Fruit fly (Drosophila melanogaster) whole organism, embryonic: Measurements from ENCODE around the gene Rab6.

Experiments used
- Awh ChIP-seq: fragments of 200-800 bp; sonication (Bioruptor generic); IDR thresholded peaks from 2 replicates; pipeline ENCODE4, ENCODE4 v1.3.6; 2022; ENCODE audit warnings: missing biosample characterization, missing genetic modification characterization
- C15 ChIP-seq: fragments of 200-800 bp; sonication (Bioruptor generic); IDR thresholded peaks from 3 replicates; pipeline ENCODE4 v1.3.6; 2022; ENCODE audit warnings: missing biosample characterization, missing genetic modification characterization
- CG1024 ChIP-seq: fragments of 200-800 bp; sonication (Bioruptor generic); IDR thresholded peaks from 2 replicates; pipeline ENCODE4 v1.3.6; 2022; ENCODE audit warnings: missing biosample characterization, missing genetic modification characterization
- CG10565 ChIP-seq: fragments of 200-800 bp; sonication (Bioruptor generic); optimal IDR thresholded peaks from 3 replicates; lab custom pipeline; 2016; ENCODE audit warnings: missing biosample characterization, mild to moderate bottlenecking, missing genetic modification characterization
- CG11247 ChIP-seq: fragments of 200-800 bp; sonication (Bioruptor generic); IDR thresholded peaks from 2 replicates; pipeline ENCODE4 v1.3.6; 2022; ENCODE audit warnings: missing biosample characterization, missing genetic modification characterization
- CG11695 ChIP-seq: fragments of 200-800 bp; sonication (Bioruptor generic); IDR thresholded peaks from 3 replicates; pipeline ENCODE4 v1.3.6; 2022; ENCODE audit warnings: missing biosample characterization, missing genetic modification characterization
- CG12155 ChIP-seq: fragments of 200-800 bp; sonication (Bioruptor generic); optimal IDR thresholded peaks from 3 replicates; lab custom pipeline; 2016; ENCODE audit warnings: missing biosample characterization, missing genetic modification characterization
- CG13287 ChIP-seq: fragments of 200-800 bp; sonication (Bioruptor generic); IDR thresholded peaks from 2 replicates; pipeline ENCODE4 v1.3.6; 2022; ENCODE audit warnings: missing biosample characterization, missing genetic modification characterization; ENCODE audit not compliant: partially characterized antibody
- CG13296 ChIP-seq: fragments of 200-800 bp; sonication (Bioruptor generic); optimal IDR thresholded peaks from 3 replicates; lab custom pipeline; 2018; ENCODE audit warnings: missing biosample characterization, mild to moderate bottlenecking, missing genetic modification characterization
- CG13894 ChIP-seq: fragments of 200-800 bp; sonication (Bioruptor generic); optimal IDR thresholded peaks from 3 replicates; lab custom pipeline; 2018; ENCODE audit warnings: missing biosample characterization, mild to moderate bottlenecking, missing genetic modification characterization, moderate library complexity
- CG15269 ChIP-seq: fragments of 200-800 bp; sonication (Bioruptor generic); optimal IDR thresholded peaks from 2 replicates; lab custom pipeline; 2018; ENCODE audit warnings: missing biosample characterization, mild to moderate bottlenecking, missing genetic modification characterization, moderate library complexity
- CG1529 ChIP-seq: fragments of 200-800 bp; sonication (Bioruptor generic); optimal IDR thresholded peaks from 3 replicates; lab custom pipeline; 2018; ENCODE audit warnings: missing biosample characterization, missing genetic modification characterization
- CG17361 ChIP-seq: fragments of 200-800 bp; sonication (Bioruptor generic); IDR thresholded peaks from 3 replicates; pipeline ENCODE4 v1.3.6; 2022; ENCODE audit warnings: missing biosample characterization, missing genetic modification characterization
- CG17912 ChIP-seq: fragments of 200-800 bp; sonication (Bioruptor generic); optimal IDR thresholded peaks from 2 replicates; lab custom pipeline; 2018; ENCODE audit warnings: missing biosample characterization, mild to moderate bottlenecking, missing genetic modification characterization
- CG1832 ChIP-seq: fragments of 200-800 bp; sonication (Bioruptor generic); optimal IDR thresholded peaks from 2 replicates; lab custom pipeline; 2017; ENCODE audit warnings: missing biosample characterization, mild to moderate bottlenecking, missing genetic modification characterization, inconsistent platforms
- CG31441 ChIP-seq: fragments of 200-800 bp; sonication (Bioruptor generic); IDR thresholded peaks from 2 replicates; pipeline ENCODE4 v1.3.6; 2022; ENCODE audit warnings: missing biosample characterization, missing genetic modification characterization
- CG42726 ChIP-seq: fragments of 200-800 bp; sonication (Bioruptor generic); IDR thresholded peaks from 2 replicates; pipeline ENCODE4 v1.3.6; 2022; ENCODE audit warnings: missing biosample characterization, missing genetic modification characterization; ENCODE audit not compliant: partially characterized antibody
- CG4404 ChIP-seq: fragments of 200-800 bp; sonication (Bioruptor generic); IDR thresholded peaks from 2 replicates; pipeline ENCODE4 v1.3.6; 2022; ENCODE audit warnings: missing biosample characterization, missing genetic modification characterization
- CG4820 ChIP-seq: fragments of 200-800 bp; sonication (Bioruptor generic); optimal IDR thresholded peaks from 3 replicates; lab custom pipeline; 2016; ENCODE audit warnings: missing biosample characterization, missing genetic modification characterization
- CG5953 ChIP-seq: fragments of 200-800 bp; sonication (Bioruptor generic); IDR thresholded peaks from 2 replicates; pipeline ENCODE4 v1.3.6; 2022; ENCODE audit warnings: missing biosample characterization, missing genetic modification characterization
- CG6175 ChIP-seq: fragments of 200-800 bp; sonication (Bioruptor generic); IDR thresholded peaks from 3 replicates; pipeline ENCODE4 v1.3.6; 2022; ENCODE audit warnings: missing biosample characterization, missing genetic modification characterization
- CG6272 ChIP-seq: fragments of 200-800 bp; sonication (Bioruptor generic); IDR thresholded peaks from 2 replicates; pipeline ENCODE4 v1.3.6; 2022; ENCODE audit warnings: missing biosample characterization, missing genetic modification characterization
- CG6654 ChIP-seq: fragments of 200-800 bp; sonication (Bioruptor generic); optimal IDR thresholded peaks from 2 replicates; lab custom pipeline; 2017; ENCODE audit warnings: missing biosample characterization, mild to moderate bottlenecking, missing genetic modification characterization
- CG7839 ChIP-seq: fragments of 200-800 bp; sonication (Bioruptor generic); optimal IDR thresholded peaks from 3 replicates; lab custom pipeline; 2018; ENCODE audit warnings: missing biosample characterization, mild to moderate bottlenecking, missing genetic modification characterization, moderate library complexity
- CG8290 ChIP-seq, 3 experiments: fragments of 200-800 bp; sonication (Bioruptor generic); optimal IDR thresholded peaks; 2 replicates each; lab custom pipeline; 2016 to 2019; ENCODE audit warnings: missing biosample characterization in 3 of 3, missing genetic modification characterization in 3 of 3, mild to moderate bottlenecking in 2 of 3, moderate library complexity in 1 of 3
- CG8478 ChIP-seq: fragments of >200 bp; optimal IDR thresholded peaks from 2 replicates; lab custom pipeline; 2018
- Elba2 ChIP-seq: fragments of 200-800 bp; sonication (Bioruptor generic); optimal IDR thresholded peaks from 3 replicates; lab custom pipeline; 2016; ENCODE audit warnings: missing biosample characterization, missing genetic modification characterization
- Ets65A ChIP-seq: fragments of 200-800 bp; sonication (Bioruptor generic); peaks from one replicate; lab custom pipeline; 2016; ENCODE audit warnings: missing biosample characterization, missing genetic modification characterization
- HLH4C ChIP-seq: fragments of 200-800 bp; sonication (Bioruptor generic); IDR thresholded peaks from 3 replicates; pipeline ENCODE4 v1.3.6; 2022; ENCODE audit warnings: missing biosample characterization, missing genetic modification characterization; ENCODE audit not compliant: partially characterized antibody
- HmgZ ChIP-seq: fragments of 200-800 bp; sonication (Bioruptor generic); optimal IDR thresholded peaks from 2 replicates; lab custom pipeline; 2018; ENCODE audit warnings: missing biosample characterization, mild to moderate bottlenecking, missing genetic modification characterization
- Kr ChIP-seq: fragments of 200-800 bp; sonication (Bioruptor generic); optimal IDR thresholded peaks from 2 replicates; lab custom pipeline; 2017; ENCODE audit warnings: missing biosample characterization, mild to moderate bottlenecking, missing genetic modification characterization
- Mad ChIP-seq: fragments of 200-800 bp; sonication (Bioruptor generic); optimal IDR thresholded peaks from 2 replicates; lab custom pipeline; 2016; ENCODE audit warnings: missing biosample characterization, missing genetic modification characterization
- Mes4 ChIP-seq: fragments of 200-800 bp; sonication (Bioruptor generic); optimal IDR thresholded peaks from 2 replicates; lab custom pipeline; 2016; ENCODE audit warnings: missing biosample characterization, missing genetic modification characterization
- Nf-YB ChIP-seq: fragments of 200-800 bp; sonication (Bioruptor generic); optimal IDR thresholded peaks from 3 replicates; lab custom pipeline; 2019; ENCODE audit warnings: missing biosample characterization, mild to moderate bottlenecking, missing genetic modification characterization, moderate library complexity
- Nf-YC ChIP-seq: fragments of 200-800 bp; optimal IDR thresholded peaks from 3 replicates; lab custom pipeline; 2019; ENCODE audit warnings: missing biosample characterization, mild to moderate bottlenecking, missing genetic modification characterization, moderate library complexity
- Ptx1 ChIP-seq: fragments of 200-800 bp; sonication (Bioruptor generic); IDR thresholded peaks from 2 replicates; pipeline ENCODE4 v1.3.6; 2022; ENCODE audit warnings: missing biosample characterization, missing genetic modification characterization
- al ChIP-seq: fragments of 200-800 bp; sonication (Bioruptor generic); IDR thresholded peaks from 2 replicates; pipeline ENCODE4 v1.3.6; 2022; ENCODE audit warnings: missing biosample characterization, missing genetic modification characterization
- az2 ChIP-seq: fragments of 200-800 bp; sonication (Bioruptor generic); optimal IDR thresholded peaks from 3 replicates; lab custom pipeline; 2016; ENCODE audit warnings: missing biosample characterization, missing genetic modification characterization
- cad ChIP-seq: fragments of >200 bp; optimal IDR thresholded peaks from 2 replicates; lab custom pipeline; 2017; ENCODE audit warnings: missing biosample characterization, missing genetic modification characterization
- corto ChIP-seq: fragments of 200-800 bp; sonication (Bioruptor generic); optimal IDR thresholded peaks from 2 replicates; lab custom pipeline; 2016; ENCODE audit warnings: missing biosample characterization, mild to moderate bottlenecking, missing genetic modification characterization, moderate library complexity
- gfzf ChIP-seq: fragments of 200-800 bp; sonication (Bioruptor generic); optimal IDR thresholded peaks from 2 replicates; lab custom pipeline; 2016; ENCODE audit warnings: missing biosample characterization, mild to moderate bottlenecking, missing genetic modification characterization, moderate library complexity
- hkb ChIP-seq, 2 experiments: fragments of 200-800 bp in 1 of 2; fragments of >200 bp in 1 of 2; sonication (Bioruptor generic) in 1 of 2; IDR thresholded peaks in 1 of 2; optimal IDR thresholded peaks in 1 of 2; 2 replicates each; pipeline versions ENCODE4 v1.3.6 to Lab custom; 2017 to 2022; ENCODE audit warnings: missing biosample characterization in 1 of 2, missing genetic modification characterization in 1 of 2
- pfk ChIP-seq: fragments of 200-800 bp; sonication (Bioruptor generic); optimal IDR thresholded peaks from 2 replicates; lab custom pipeline; 2018; ENCODE audit warnings: missing biosample characterization, mild to moderate bottlenecking, missing genetic modification characterization, moderate library complexity
- sim ChIP-seq: fragments of 200-800 bp; sonication (Bioruptor generic); IDR thresholded peaks from 2 replicates; pipeline ENCODE4 v1.3.6; 2022; ENCODE audit warnings: missing biosample characterization, missing genetic modification characterization
- sisA ChIP-seq: fragments of 200-800 bp; sonication (Bioruptor generic); IDR thresholded peaks from 2 replicates; pipeline ENCODE4 v1.3.6; 2022; ENCODE audit warnings: missing biosample characterization, missing genetic modification characterization
- tll ChIP-seq, 2 experiments: fragments of 200-800 bp in 1 of 2; fragments of >200 bp in 1 of 2; sonication (Bioruptor generic) in 1 of 2; optimal IDR thresholded peaks; 2 replicates each; lab custom pipeline; 2017 to 2019; ENCODE audit warnings: missing biosample characterization in 2 of 2, missing genetic modification characterization in 2 of 2, mild to moderate bottlenecking in 1 of 2, moderate library complexity in 1 of 2
- ttk ChIP-seq: fragments of 200-800 bp; sonication (Bioruptor generic); IDR thresholded peaks from 2 replicates; pipeline ENCODE4 v2.1.2; 2022; ENCODE audit warnings: missing biosample characterization, missing genetic modification characterization
- tup ChIP-seq: fragments of 200-800 bp; sonication (Bioruptor generic); optimal IDR thresholded peaks from 2 replicates; lab custom pipeline; 2016; ENCODE audit warnings: missing biosample characterization, mild to moderate bottlenecking, missing genetic modification characterization, moderate library complexity
- unc-4 ChIP-seq: fragments of 200-800 bp; sonication (Bioruptor generic); IDR thresholded peaks from 2 replicates; pipeline ENCODE4 v1.3.6; 2022; ENCODE audit warnings: missing biosample characterization, missing genetic modification characterization; ENCODE audit not compliant: partially characterized antibody
- vvl ChIP-seq: fragments of 200-800 bp; sonication (Bioruptor generic); IDR thresholded peaks from 2 replicates; pipeline ENCODE4 v1.3.6; 2022; ENCODE audit warnings: missing biosample characterization, missing genetic modification characterization
- zen ChIP-seq: fragments of 200-800 bp; sonication (Bioruptor generic); optimal IDR thresholded peaks from 3 replicates; lab custom pipeline; 2018; ENCODE audit warnings: missing biosample characterization, mild to moderate bottlenecking, missing genetic modification characterization, moderate library complexity

The Rab6 gene

DNA sequence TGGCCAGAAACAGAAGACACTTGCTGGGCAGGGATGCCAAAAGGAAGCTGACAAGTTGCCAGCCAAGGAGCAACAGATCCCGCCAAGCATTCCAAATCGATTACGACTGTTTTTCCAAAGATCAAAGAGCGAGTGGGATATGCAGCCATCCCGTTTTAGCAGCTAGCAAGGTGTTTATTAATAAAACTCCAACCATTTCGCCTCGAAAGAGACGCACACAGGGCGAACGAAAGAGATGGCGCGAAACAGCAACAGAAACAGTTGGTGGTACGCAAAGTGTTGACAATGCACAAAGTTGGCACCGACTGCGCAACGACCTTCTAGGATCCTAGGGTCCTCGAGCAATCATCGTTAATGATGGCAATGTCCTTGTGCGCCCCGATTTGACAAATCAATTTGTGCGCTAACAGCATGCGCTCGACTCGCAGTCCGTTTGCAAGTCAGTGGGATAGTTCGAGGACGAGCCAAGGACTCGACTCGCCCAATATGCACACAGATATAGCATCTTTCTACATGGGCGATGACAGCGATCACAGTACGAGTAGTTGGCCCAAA is 29.0 kb downstream of the Rab6 start:
- TF ChIP-seq HmgZ (tag; lab: Kevin White, UChicago) (no peak), tll (GFP tag; optimal IDR thresholded peaks at IDR 0.05; lab: Kevin White, UChicago) (peak in 1 of 2 experiments; percentile 70), sisA (no peak), CG11247 (no peak), zen (tag; lab: Kevin White, UChicago) (peak; percentile 96), CG4820 (GFP tag; lab: Kevin White, UChicago) (no peak), CG17361 (GFP tag; lab: Robert Waterston, UW) (no peak), CG6654 (no peak), Nf-YB (GFP tag; lab: Kevin White, UChicago) (peak; percentile 34), CG12155 (no peak), CG1832 (GFP tag; lab: Kevin White, UChicago) (peak; percentile 19), Kr (GFP tag; lab: Kevin White, UChicago) (no peak), CG4404 (GFP tag; lab: Robert Waterston, UW) (no peak), CG1024 (GFP tag; lab: Robert Waterston, UW) (no peak), pfk (GFP tag; lab: Kevin White, UChicago) (no peak), ttk (no peak), CG15269 (no peak), CG7839 (no peak), al (GFP tag; lab: Robert Waterston, UW) (no peak), hkb (optimal IDR thresholded peaks at IDR 0.05; lab: Kevin White, UChicago) (no peak), hkb (GFP tag; IDR thresholded peaks at IDR 0.05; lab: Robert Waterston, UW) (no peak), CG17912 (GFP tag; lab: Kevin White, UChicago) (no peak), cad (GFP tag; lab: Kevin White, UChicago) (peak; percentile 54), CG6272 (no peak), CG1529 (GFP tag; lab: Kevin White, UChicago) (no peak), corto (no peak), tup (GFP tag; lab: Kevin White, UChicago) (no peak), Mad (GFP tag; lab: Kevin White, UChicago) (no peak), az2 (GFP tag; lab: Kevin White, UChicago) (no peak), CG31441 (GFP tag; lab: Robert Waterston, UW) (no peak), CG13296 (GFP tag; lab: Kevin White, UChicago) (no peak), CG42726 (GFP tag; lab: Robert Waterston, UW) (no peak), CG10565 (GFP tag; lab: Kevin White, UChicago) (no peak), CG6175 (GFP tag; lab: Robert Waterston, UW) (no peak), Mes4 (no peak), Awh (GFP tag; lab: Robert Waterston, UW) (no peak), CG11695 (GFP tag; lab: Robert Waterston, UW) (no peak), CG8478 (lab: Kevin White, UChicago) (peak; percentile 71), CG8290 (GFP tag; optimal IDR thresholded peaks at IDR 0.05; lab: Kevin White, UChicago) (no peak), CG8290 (tag; optimal IDR thresholded peaks at IDR 0.05; lab: Kevin White, UChicago) (no peak), vvl (GFP tag; lab: Robert Waterston, UW) (no peak), sim (GFP tag; lab: Robert Waterston, UW) (no peak), unc-4 (no peak), CG13287 (no peak), Elba2 (no peak), HLH4C (no peak), CG13894 (tag; lab: Kevin White, UChicago) (no peak), Nf-YC (peak; percentile 53), C15 (GFP tag; lab: Robert Waterston, UW) (no peak), gfzf (no peak), CG5953 (GFP tag; lab: Robert Waterston, UW) (no peak), Ptx1 (GFP tag; lab: Robert Waterston, UW) (no peak), Ets65A (GFP tag; lab: Kevin White, UChicago) (peak; percentile 48)
